Fruit fly (Drosophila melanogaster) whole organism, wandering third instar larva: ENCODE data around the gene CycT.

Experiments
- Abd-B ChIP-seq: fragments of >200 bp; optimal IDR thresholded peaks from 2 replicates; lab custom pipeline; 2017; ENCODE audit warnings: missing biosample characterization, missing genetic modification characterization
- GATAd ChIP-seq: sonication (Bioruptor generic); optimal IDR thresholded peaks from 2 replicates; lab custom pipeline; 2016; ENCODE audit warnings: missing biosample characterization, missing genetic modification characterization
- Hr78 ChIP-seq: fragments of >200 bp; optimal IDR thresholded peaks from 2 replicates; lab custom pipeline; 2017; ENCODE audit warnings: missing biosample characterization, missing genetic modification characterization
- Hr83 ChIP-seq: fragments of 200-300 bp; sonication (Bioruptor generic); optimal IDR thresholded peaks from 2 replicates; lab custom pipeline; 2016; ENCODE audit warnings: missing biosample characterization, mild to moderate bottlenecking, missing genetic modification characterization, moderate library complexity; ENCODE audit not compliant: poor library complexity, severe bottlenecking
- Myc ChIP-seq: fragments of >200 bp; optimal IDR thresholded peaks from 2 replicates; lab custom pipeline; 2017
- N ChIP-seq: fragments of >200 bp; optimal IDR thresholded peaks from 2 replicates; lab custom pipeline; 2018; ENCODE audit warnings: missing biosample characterization, missing external identifiers, missing genetic modification characterization
- br ChIP-seq: fragments of 200-800 bp; sonication (Bioruptor generic); optimal IDR thresholded peaks from 2 replicates; lab custom pipeline; 2016; ENCODE audit warnings: missing biosample characterization, missing genetic modification characterization
- dsf ChIP-seq: sonication (Bioruptor generic); optimal IDR thresholded peaks from 2 replicates; lab custom pipeline; 2016; ENCODE audit warnings: missing biosample characterization, missing genetic modification characterization, borderline replicate concordance
- ey ChIP-seq: fragments of 200-800 bp; sonication (Bioruptor generic); optimal IDR thresholded peaks from 2 replicates; lab custom pipeline; 2016; ENCODE audit warnings: missing biosample characterization, missing genetic modification characterization
- fru ChIP-seq: fragments of 200-800 bp; sonication (Bioruptor generic); optimal IDR thresholded peaks from 3 replicates; lab custom pipeline; 2016; ENCODE audit warnings: missing biosample characterization, mild to moderate bottlenecking, missing genetic modification characterization
- h ChIP-seq: fragments of 200-800 bp; sonication (Bioruptor generic); optimal IDR thresholded peaks from 3 replicates; lab custom pipeline; 2016; ENCODE audit warnings: missing biosample characterization, mild to moderate bottlenecking, missing genetic modification characterization
- jim ChIP-seq: fragments of 175-275, 200-325 bp; sonication (Bioruptor generic); optimal IDR thresholded peaks from 2 replicates; lab custom pipeline; 2016; ENCODE audit warnings: missing biosample characterization, mild to moderate bottlenecking, missing genetic modification characterization
- pan ChIP-seq: fragments of >200 bp; optimal IDR thresholded peaks from 2 replicates; lab custom pipeline; 2017
- sv ChIP-seq: fragments of 200-800 bp; sonication (Bioruptor generic); optimal IDR thresholded peaks from 3 replicates; lab custom pipeline; 2016; ENCODE audit warnings: missing biosample characterization, missing genetic modification characterization

DNA sequence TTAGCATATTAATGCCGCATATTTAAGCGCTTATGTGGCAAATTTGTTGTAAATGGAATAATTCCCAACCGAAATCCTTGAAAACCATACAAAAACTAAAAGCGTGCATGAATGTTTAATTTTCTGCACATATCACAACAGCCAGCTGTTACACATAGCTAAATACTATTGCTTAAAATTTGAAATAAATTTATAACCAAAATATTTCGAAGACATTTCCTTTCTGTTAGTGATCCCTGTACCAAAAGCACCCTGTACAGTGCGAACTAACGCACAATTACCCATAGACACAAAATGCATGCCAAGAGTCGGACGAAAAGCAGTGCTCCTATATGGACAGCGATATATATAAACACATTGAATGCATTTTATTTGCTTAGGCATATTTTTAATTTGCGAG is 30.3 kb upstream of the CycT start:
- TF ChIP-seq Hr78 (GFP tag; lab: Kevin White, UChicago) = no peak
- TF ChIP-seq h (GFP tag; lab: Kevin White, UChicago) = no peak
- no peak for TF ChIP-seq br (GFP tag; lab: Kevin White, UChicago)
- TF ChIP-seq pan (lab: Kevin White, UChicago) = no peak
- no peak for TF ChIP-seq Abd-B (GFP tag; lab: Kevin White, UChicago)
- TF ChIP-seq GATAd = no peak
- no peak for TF ChIP-seq ey
- no peak for TF ChIP-seq fru (GFP tag; lab: Kevin White, UChicago)
- no peak for TF ChIP-seq Myc (lab: Kevin White, UChicago)
- TF ChIP-seq dsf = no peak
- no peak for TF ChIP-seq jim (GFP tag; lab: Kevin White, UChicago)
- TF ChIP-seq N = no peak
- TF ChIP-seq sv (GFP tag; lab: Kevin White, UChicago) = no peak
- no peak for TF ChIP-seq Hr83 (GFP tag; lab: Kevin White, UChicago)
